Worm (Caenorhabditis elegans) whole organism, L1 larva: ENCODE results near the gene fipr-6.

Source experiments
- alr-1 ChIP-seq: fragments of 200-800 bp; sonication (Bioruptor generic); optimal IDR thresholded peaks from 2 replicates; lab custom pipeline; 2018; ENCODE audit warnings: borderline replicate concordance, mild to moderate bottlenecking, missing genetic modification characterization, missing compliant biosample characterization
- ceh-88 ChIP-seq: fragments of 200-800 bp; sonication (Bioruptor generic); IDR thresholded peaks from 2 replicates; pipeline ENCODE4 v1.3.6; 2022; ENCODE audit warnings: missing genetic modification characterization, missing compliant biosample characterization
- dpl-1 ChIP-seq, 3 experiments: fragments of 150-350 bp in 2 of 3; sonication (generic microtip) in 1 of 3; optimal IDR thresholded peaks; 2 replicates each; lab custom pipeline; 2014 to 2017; ENCODE audit warnings: missing biosample characterization in 3 of 3, missing genetic modification characterization in 3 of 3, missing genetic modification reagents in 3 of 3
- dsc-1 ChIP-seq: sonication (generic microtip); optimal IDR thresholded peaks from 2 replicates; lab custom pipeline; 2016; ENCODE audit warnings: mild to moderate bottlenecking, missing genetic modification characterization, missing compliant biosample characterization
- efl-1 ChIP-seq, 4 experiments: fragments of 150-350 bp; optimal IDR thresholded peaks in 3 of 4; peaks in 1 of 4; 1 replicate in 1 of 4; 2 replicates in 3 of 4; lab custom pipeline; 2014; ENCODE audit warnings: missing biosample characterization in 2 of 4, missing genetic modification characterization in 2 of 4, missing genetic modification reagents in 2 of 4
- elt-2 ChIP-seq: sonication (generic microtip); optimal IDR thresholded peaks from 2 replicates; lab custom pipeline; 2016; ENCODE audit warnings: missing genetic modification characterization, mild to moderate bottlenecking, inconsistent platforms, missing compliant biosample characterization, missing genetic modification reagents
- fkh-10 ChIP-seq: sonication (generic microtip); optimal IDR thresholded peaks from 2 replicates; lab custom pipeline; 2017; ENCODE audit warnings: missing biosample characterization, missing genetic modification reagents, missing genetic modification characterization
- fkh-8 ChIP-seq: sonication (generic microtip); optimal IDR thresholded peaks from 2 replicates; lab custom pipeline; 2016; ENCODE audit warnings: mild to moderate bottlenecking, missing genetic modification characterization, missing compliant biosample characterization
- hlh-17 ChIP-seq: fragments of 200-800 bp; sonication (Bioruptor generic); optimal IDR thresholded peaks from 2 replicates; lab custom pipeline; 2018; ENCODE audit warnings: missing genetic modification characterization, mild to moderate bottlenecking, missing compliant biosample characterization, moderate library complexity, borderline replicate concordance
- hlh-4 ChIP-seq: sonication (generic microtip); optimal IDR thresholded peaks from 2 replicates; lab custom pipeline; 2016; ENCODE audit warnings: mild to moderate bottlenecking, missing genetic modification characterization, missing compliant biosample characterization
- irx-1 ChIP-seq: sonication (generic microtip); optimal IDR thresholded peaks from 2 replicates; lab custom pipeline; 2016; ENCODE audit warnings: missing genetic modification characterization, missing compliant biosample characterization
- lin-35 ChIP-seq, 2 experiments: fragments of 150-350 bp; optimal IDR thresholded peaks; 2 replicates each; lab custom pipeline; 2014; ENCODE audit warnings: missing biosample characterization in 2 of 2, missing genetic modification characterization in 2 of 2, missing genetic modification reagents in 2 of 2
- mef-2 ChIP-seq: fragments of 150-350 bp; optimal IDR thresholded peaks from 2 replicates; lab custom pipeline; 2014; ENCODE audit warnings: missing biosample characterization, missing genetic modification characterization
- nhr-71 ChIP-seq: sonication (generic microtip); optimal IDR thresholded peaks from 2 replicates; lab custom pipeline; 2016; ENCODE audit warnings: mild to moderate bottlenecking, missing genetic modification characterization, moderate library complexity, missing compliant biosample characterization
- nhr-85 ChIP-seq: sonication (generic microtip); peaks from one replicate; lab custom pipeline; 2016; ENCODE audit warnings: missing genetic modification characterization, inconsistent platforms, missing compliant biosample characterization
- snu-23 ChIP-seq: sonication (generic microtip); optimal IDR thresholded peaks from 2 replicates; lab custom pipeline; 2016; ENCODE audit warnings: missing genetic modification characterization, missing compliant biosample characterization
- sptf-1 ChIP-seq: fragments of 150-350 bp; optimal IDR thresholded peaks from 2 replicates; lab custom pipeline; 2014; ENCODE audit warnings: missing biosample characterization, missing genetic modification characterization
- tlp-1 ChIP-seq: fragments of 150-350 bp; optimal IDR thresholded peaks from 2 replicates; lab custom pipeline; 2014; ENCODE audit warnings: missing biosample characterization, missing genetic modification characterization
- zag-1 ChIP-seq: fragments of 150-350 bp; optimal IDR thresholded peaks from 2 replicates; lab custom pipeline; 2014; ENCODE audit warnings: missing biosample characterization, missing genetic modification characterization
- ztf-4 ChIP-seq: fragments of 150-350 bp; optimal IDR thresholded peaks from 2 replicates; lab custom pipeline; 2014; ENCODE audit warnings: missing biosample characterization, missing genetic modification characterization

fipr-6 gene

ce11 chrV:10276038-10276437 is 45.0 kb downstream of the fipr-6 start:
- peak; percentile 43 for TF ChIP-seq nhr-71 (tag; lab: Kevin White, UChicago)
- peak; percentile 39 for TF ChIP-seq fkh-8 (tag; lab: Kevin White, UChicago)
- TF ChIP-seq snu-23 = no peak
- peak; percentile 29 for TF ChIP-seq dsc-1 (tag; lab: Kevin White, UChicago)
- TF ChIP-seq hlh-4 (tag; lab: Kevin White, UChicago) = peak; percentile 99

- peak; percentile 21 for TF ChIP-seq tlp-1 (tag; lab: Kevin White, UChicago)
- no peak for TF ChIP-seq alr-1 (tag; lab: Kevin White, UChicago)
- TF ChIP-seq efl-1 (optimal IDR thresholded peaks at IDR 0.05; lab: Kevin White, UChicago) = no peak
- TF ChIP-seq efl-1 (GFP tag; optimal IDR thresholded peaks at IDR 0.05 in 1 of 2; lab: Kevin White, UChicago) = peak in 1 of 2 experiments; percentile 22
- TF ChIP-seq elt-2 (tag; lab: Kevin White, UChicago) = peak; percentile 54
- no peak for TF ChIP-seq hlh-17 (GFP tag; lab: Kevin White, UChicago)
Measured at ce11 chrV:10277579-10277978, 46.5 kb downstream of the fipr-6 start, which contains the start of gene lys-1. TSS of gene lys-1 (plus strand) at chrV:10277904.

DNA sequence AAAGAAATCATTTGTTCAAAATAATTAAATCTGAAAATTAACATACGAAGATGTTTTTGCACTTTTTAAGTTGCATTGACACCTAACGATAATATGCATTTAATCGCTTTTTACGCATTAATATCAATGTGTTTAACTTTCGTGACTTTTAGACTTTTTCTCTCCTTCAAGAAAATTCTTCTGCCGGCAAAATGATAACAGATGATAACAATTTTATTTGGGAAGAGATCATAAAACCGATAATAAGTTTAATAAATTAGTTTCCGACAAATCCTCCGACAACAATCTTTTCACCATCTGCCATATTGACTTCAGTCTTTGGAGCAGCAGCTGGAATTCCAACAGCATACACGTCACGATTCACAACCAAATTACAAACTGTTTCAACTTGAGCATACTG is 49.1 kb downstream of the fipr-6 start:
- TF ChIP-seq tlp-1 (tag; lab: Kevin White, UChicago) (peak; percentile 63), dpl-1 (GFP tag; optimal IDR thresholded peaks at IDR 0.05; lab: Kevin White, UChicago) (no peak), irx-1 (tag; lab: Kevin White, UChicago) (no peak), zag-1 (tag; lab: Kevin White, UChicago) (no peak), lin-35 (GFP tag; optimal IDR thresholded peaks at IDR 0.05; lab: Kevin White, UChicago) (no peak), nhr-85 (tag; lab: Kevin White, UChicago) (no peak), sptf-1 (no peak), fkh-10 (GFP tag; lab: Kevin White, UChicago) (no peak), ztf-4 (no peak), elt-2 (tag; lab: Kevin White, UChicago) (peak; percentile 86), ceh-88 (GFP tag; lab: Robert Waterston, UW) (no peak), mef-2 (tag; lab: Kevin White, UChicago) (no peak)
- TF ChIP-seq, all 84 proteins: peak for 2
